Worm (Caenorhabditis elegans) whole organism, L2 larva: ENCODE results near the gene F41D9.2.
"Not testable (repeated sequence)": the region's sequence is repeated elsewhere in the genome, so short reads cannot be mapped to it uniquely, and the experiment has no call there.

Experiments
- F13H6.1 ChIP-seq: sonication (generic microtip); optimal IDR thresholded peaks from 2 replicates; lab custom pipeline; 2016; ENCODE audit warnings: missing genetic modification characterization, missing compliant biosample characterization
- R02D3.7 ChIP-seq: fragments of 150-350 bp; optimal IDR thresholded peaks from 2 replicates; lab custom pipeline; 2014; ENCODE audit warnings: missing biosample characterization, missing genetic modification characterization
- Y55F3AM.14 ChIP-seq: fragments of 200-800 bp; sonication (Bioruptor generic); optimal IDR thresholded peaks from 2 replicates; lab custom pipeline; 2018; ENCODE audit warnings: mild to moderate bottlenecking, missing genetic modification characterization, missing compliant biosample characterization
- ZK546.5 ChIP-seq: sonication (generic microtip); optimal IDR thresholded peaks from 2 replicates; lab custom pipeline; 2017; ENCODE audit warnings: missing biosample characterization, missing genetic modification characterization
- alr-1 ChIP-seq: fragments of 150-350 bp; optimal IDR thresholded peaks from 2 replicates; lab custom pipeline; 2014; ENCODE audit warnings: missing biosample characterization, missing genetic modification characterization
- aly-2 ChIP-seq: fragments of 150-350 bp; optimal IDR thresholded peaks from 2 replicates; lab custom pipeline; 2014; ENCODE audit warnings: missing biosample characterization, missing genetic modification characterization
- blmp-1 ChIP-seq: sonication (generic microtip); optimal IDR thresholded peaks from 2 replicates; lab custom pipeline; 2017; ENCODE audit warnings: missing genetic modification characterization, mild to moderate bottlenecking, missing compliant biosample characterization, antibody characterized with exemption, moderate library complexity; ENCODE audit not compliant: insufficient read depth
- crh-2 ChIP-seq: sonication (generic microtip); optimal IDR thresholded peaks from 2 replicates; lab custom pipeline; 2017; ENCODE audit warnings: missing biosample characterization, missing genetic modification characterization
- dmd-4 ChIP-seq: sonication (generic microtip); optimal IDR thresholded peaks from 2 replicates; lab custom pipeline; 2017; ENCODE audit warnings: missing biosample characterization, missing genetic modification characterization
- egl-27 ChIP-seq: sonication (generic microtip); optimal IDR thresholded peaks from 3 replicates; lab custom pipeline; 2017; ENCODE audit warnings: missing biosample characterization, missing genetic modification reagents, missing genetic modification characterization
- elt-3 ChIP-seq: sonication (generic microtip); optimal IDR thresholded peaks from 2 replicates; lab custom pipeline; 2017; ENCODE audit warnings: missing biosample characterization, missing genetic modification characterization
- fos-1 ChIP-seq: fragments of 150-350 bp; optimal IDR thresholded peaks from 2 replicates; lab custom pipeline; 2014; ENCODE audit warnings: missing biosample characterization, missing genetic modification characterization
- lin-13 ChIP-seq: fragments of 150-350 bp; optimal IDR thresholded peaks from 2 replicates; lab custom pipeline; 2014; ENCODE audit warnings: missing biosample characterization, missing genetic modification reagents, missing genetic modification characterization
- lsy-2 ChIP-seq, 2 experiments: fragments of 150-350 bp in 1 of 2; sonication (generic microtip) in 1 of 2; optimal IDR thresholded peaks; 2 replicates each; lab custom pipeline; 2014 to 2017; ENCODE audit warnings: missing biosample characterization in 2 of 2, missing genetic modification characterization in 2 of 2
- nhr-10 ChIP-seq: sonication (generic microtip); optimal IDR thresholded peaks from 2 replicates; lab custom pipeline; 2017; ENCODE audit warnings: missing biosample characterization, missing genetic modification characterization
- nhr-12 ChIP-seq: fragments of 150-350 bp; optimal IDR thresholded peaks from 2 replicates; lab custom pipeline; 2014; ENCODE audit warnings: missing biosample characterization, missing genetic modification characterization
- nhr-129 ChIP-seq: fragments of 150-350 bp; optimal IDR thresholded peaks from 2 replicates; lab custom pipeline; 2014; ENCODE audit warnings: missing biosample characterization, missing genetic modification characterization
- nhr-21 ChIP-seq: fragments of 150-350 bp; optimal IDR thresholded peaks from 2 replicates; lab custom pipeline; 2014; ENCODE audit warnings: missing biosample characterization, missing genetic modification characterization
- nhr-23 ChIP-seq: fragments of 150-350 bp; optimal IDR thresholded peaks from 2 replicates; lab custom pipeline; 2014; ENCODE audit warnings: missing biosample characterization, missing genetic modification reagents, missing genetic modification characterization
- nhr-25 ChIP-seq: fragments of 150-350 bp; sonication (generic microtip); optimal IDR thresholded peaks from 3 replicates; lab custom pipeline; 2014; ENCODE audit warnings: missing biosample characterization, missing genetic modification characterization
- nhr-6 ChIP-seq: fragments of 150-350 bp; optimal IDR thresholded peaks from 2 replicates; lab custom pipeline; 2014; ENCODE audit warnings: missing biosample characterization, missing genetic modification characterization
- nhr-77 ChIP-seq: fragments of 150-350 bp; optimal IDR thresholded peaks from 2 replicates; lab custom pipeline; 2014; ENCODE audit warnings: missing biosample characterization, missing genetic modification characterization
- sem-4 ChIP-seq: fragments of 150-350 bp; optimal IDR thresholded peaks from 2 replicates; lab custom pipeline; 2014; ENCODE audit warnings: missing biosample characterization, missing genetic modification reagents, missing genetic modification characterization
- skn-1 ChIP-seq: sonication (generic microtip); optimal IDR thresholded peaks from 2 replicates; lab custom pipeline; 2017; ENCODE audit warnings: missing biosample characterization, missing genetic modification characterization
- sma-3 ChIP-seq: sonication (generic microtip); optimal IDR thresholded peaks from 2 replicates; lab custom pipeline; 2016; ENCODE audit warnings: missing genetic modification reagents, missing genetic modification characterization, missing compliant biosample characterization
- sma-9 ChIP-seq, 2 experiments: fragments of 150-350 bp in 1 of 2; sonication (generic microtip) in 1 of 2; optimal IDR thresholded peaks; 2 replicates each; lab custom pipeline; 2014 to 2016; ENCODE audit warnings: missing genetic modification characterization in 2 of 2, mild to moderate bottlenecking in 1 of 2, missing biosample characterization in 1 of 2, missing compliant biosample characterization in 1 of 2, missing genetic modification reagents in 1 of 2, moderate library complexity in 1 of 2
- unc-39 ChIP-seq: fragments of 150-350 bp; optimal IDR thresholded peaks from 2 replicates; lab custom pipeline; 2014; ENCODE audit warnings: missing biosample characterization, missing genetic modification characterization
- unc-55 ChIP-seq: fragments of 150-350 bp; sonication (generic microtip); optimal IDR thresholded peaks from 3 replicates; lab custom pipeline; 2014; ENCODE audit warnings: missing biosample characterization, missing genetic modification reagents, missing genetic modification characterization
- unc-62 ChIP-seq: fragments of 150-350 bp; optimal IDR thresholded peaks from 2 replicates; lab custom pipeline; 2014; ENCODE audit warnings: missing biosample characterization, missing genetic modification reagents, missing genetic modification characterization
- zag-1 ChIP-seq: fragments of 150-350 bp; optimal IDR thresholded peaks from 2 replicates; lab custom pipeline; 2014; ENCODE audit warnings: missing biosample characterization, missing genetic modification characterization
- ztf-1 ChIP-seq: fragments of 200-800 bp; sonication (Bioruptor generic); conservative IDR thresholded peaks from 2 replicates; pipeline ENCODE4 v1.3.6; 2022; ENCODE audit warnings: missing genetic modification characterization, missing compliant biosample characterization
- ztf-4 ChIP-seq: fragments of 150-350 bp; optimal IDR thresholded peaks from 2 replicates; lab custom pipeline; 2014; ENCODE audit warnings: missing biosample characterization, missing genetic modification characterization

Gene F41D9.2

DNA sequence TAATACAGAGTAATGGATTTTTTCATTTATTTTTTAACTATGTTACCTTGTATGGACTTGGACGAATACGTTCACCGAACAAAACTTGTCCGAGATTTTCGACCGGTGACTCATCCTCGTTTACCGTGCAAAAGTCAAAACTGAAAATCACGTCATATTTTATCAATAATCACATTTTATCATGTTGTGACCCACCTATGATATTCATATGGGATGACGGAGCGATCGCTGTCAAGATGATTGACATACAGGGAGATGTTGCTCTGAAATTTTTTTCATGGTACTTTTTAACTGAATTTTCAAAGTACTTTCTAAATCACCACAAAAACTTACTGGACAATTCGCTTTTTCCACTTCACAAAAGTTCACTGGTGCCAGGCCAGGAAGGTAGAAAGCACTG lies 36.8 kb upstream of the F41D9.2 start:
- TF ChIP-seq nhr-25 (no peak), sem-4 (no peak), fos-1 (tag; lab: Kevin White, UChicago) (no peak), alr-1 (no peak), blmp-1 (tag; lab: Kevin White, UChicago) (no peak), crh-2 (tag; lab: Kevin White, UChicago) (no peak), nhr-77 (tag; lab: Kevin White, UChicago) (no peak), skn-1 (tag; lab: Kevin White, UChicago) (no peak), elt-3 (tag; lab: Kevin White, UChicago) (no peak), dmd-4 (no peak), nhr-6 (tag; lab: Kevin White, UChicago) (no peak), ZK546.5 (tag; lab: Kevin White, UChicago) (no peak), sma-3 (no peak), lin-13 (GFP tag; lab: Kevin White, UChicago) (no peak), nhr-129 (tag; lab: Kevin White, UChicago) (no peak)

DNA sequence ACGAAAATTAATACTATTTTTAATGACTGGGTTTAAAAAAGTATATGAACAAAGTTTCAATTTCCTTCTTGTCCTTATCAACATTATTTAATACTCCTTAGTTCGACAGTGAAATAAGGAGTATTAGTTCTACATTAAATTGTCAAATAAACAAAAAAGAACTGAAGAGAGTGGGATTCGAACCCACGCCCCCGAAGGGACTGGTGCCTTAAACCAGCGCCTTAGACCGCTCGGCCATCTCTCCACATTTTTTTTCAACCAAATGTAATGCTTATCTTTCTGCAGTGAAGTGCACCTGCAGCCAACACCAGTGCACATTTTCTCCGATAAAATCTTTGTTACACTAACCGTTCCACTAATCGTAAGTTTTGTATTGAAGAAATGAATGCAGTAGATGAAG lies 34.5 kb upstream of the F41D9.2 start:
- TF ChIP-seq egl-27 (tag; lab: Kevin White, UChicago) (no peak), F13H6.1 (tag; lab: Kevin White, UChicago) (no peak), sma-9 (GFP tag; optimal IDR thresholded peaks at IDR 0.05; lab: Kevin White, UChicago) (peak; percentile 18), sma-9 (tag; optimal IDR thresholded peaks at IDR 0.05; lab: Kevin White, UChicago) (no peak), R02D3.7 (tag; lab: Kevin White, UChicago) (no peak)

DNA sequence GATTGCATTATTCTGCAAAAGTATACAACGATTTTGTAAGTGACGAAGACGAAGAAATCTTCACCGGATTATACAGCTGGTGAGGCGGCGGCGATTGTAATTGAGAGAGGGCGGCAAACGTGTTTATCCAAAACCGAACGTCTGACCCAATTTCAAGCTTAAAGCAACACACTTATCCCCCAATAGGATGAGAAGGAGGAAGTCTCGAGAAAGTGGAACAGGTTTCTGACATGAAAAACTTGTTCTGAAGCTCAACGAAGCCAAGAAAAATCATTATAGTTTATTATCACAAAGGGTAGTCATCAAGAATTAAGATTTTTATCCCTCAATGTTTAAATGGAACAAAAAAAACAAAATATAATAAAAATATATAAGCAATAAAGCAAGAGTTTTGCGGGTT lies 33.6 kb upstream of the F41D9.2 start, which contains the start of gene spp-13:
spp-13 (minus strand) TSS at position 143 of the 400 bp plus-strand sequence.
- peak; percentile 28 for TF ChIP-seq nhr-21 (tag; lab: Kevin White, UChicago)
- TF ChIP-seq sem-4 = peak; percentile 54
- TF ChIP-seq lsy-2 (tag; optimal IDR thresholded peaks at IDR 0.05; lab: Kevin White, UChicago) = no peak

DNA sequence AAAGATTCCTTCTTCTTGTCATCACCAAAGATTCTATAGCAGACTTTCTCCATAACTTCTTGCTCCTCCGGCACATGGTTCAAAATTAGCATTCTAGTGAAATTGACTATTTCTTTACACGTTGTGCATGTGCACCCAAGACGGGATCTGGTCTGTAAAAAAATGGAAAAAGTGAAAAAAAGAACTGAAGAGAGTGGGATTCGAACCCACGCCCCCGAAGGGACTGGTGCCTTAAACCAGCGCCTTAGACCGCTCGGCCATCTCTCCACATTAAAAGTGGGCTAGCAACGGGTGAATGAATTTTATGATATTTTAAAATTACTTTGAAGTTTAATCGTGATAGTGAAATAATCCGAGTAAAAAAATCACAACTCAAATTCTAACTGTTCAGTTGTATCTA lies 33.0 kb upstream of the F41D9.2 start:
- TF ChIP-seq nhr-12 (tag; lab: Kevin White, UChicago) (no peak), fos-1 (tag; lab: Kevin White, UChicago) (peak; percentile 19), crh-2 (tag; lab: Kevin White, UChicago) (no peak), ztf-4 (tag; lab: Kevin White, UChicago) (no peak), Y55F3AM.14 (GFP tag; lab: Kevin White, UChicago) (no peak), alr-1 (no peak)

DNA sequence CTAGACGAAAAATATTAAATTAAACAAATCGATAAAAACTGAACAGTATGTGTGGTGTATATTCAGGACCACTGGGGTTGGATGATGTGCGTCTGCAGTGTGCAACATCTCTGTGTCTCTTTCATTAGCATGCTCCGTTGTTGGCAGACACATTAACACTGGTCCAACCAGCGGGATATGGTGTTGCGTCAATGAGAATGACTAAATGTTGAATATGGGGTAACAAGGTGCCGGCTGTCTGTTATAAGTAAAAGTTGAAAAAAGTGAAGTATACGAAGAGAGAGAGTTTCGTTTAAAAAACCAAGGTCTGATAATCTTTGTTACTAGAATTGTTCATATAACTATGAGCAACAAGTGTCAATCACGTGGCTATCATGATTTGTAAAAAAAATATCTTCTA lies 32.1 kb upstream of the F41D9.2 start, which contains the start of gene ced-8:
ced-8 (minus strand) TSS at position 101 of the 400 bp plus-strand sequence.
- TF ChIP-seq nhr-10 = no peak
- no peak for TF ChIP-seq aly-2
- TF ChIP-seq ZK546.5 (tag; lab: Kevin White, UChicago) = no peak
- TF ChIP-seq elt-3 (tag; lab: Kevin White, UChicago) = no peak
- no peak for TF ChIP-seq unc-39 (tag; lab: Kevin White, UChicago)
- no peak for TF ChIP-seq unc-62 (GFP tag; lab: Kevin White, UChicago)
- no peak for TF ChIP-seq dmd-4
- no peak for TF ChIP-seq lin-13 (GFP tag; lab: Kevin White, UChicago)
- no peak for TF ChIP-seq Y55F3AM.14 (GFP tag; lab: Kevin White, UChicago)
- no peak for TF ChIP-seq fos-1 (tag; lab: Kevin White, UChicago)
- TF ChIP-seq zag-1 = no peak

DNA sequence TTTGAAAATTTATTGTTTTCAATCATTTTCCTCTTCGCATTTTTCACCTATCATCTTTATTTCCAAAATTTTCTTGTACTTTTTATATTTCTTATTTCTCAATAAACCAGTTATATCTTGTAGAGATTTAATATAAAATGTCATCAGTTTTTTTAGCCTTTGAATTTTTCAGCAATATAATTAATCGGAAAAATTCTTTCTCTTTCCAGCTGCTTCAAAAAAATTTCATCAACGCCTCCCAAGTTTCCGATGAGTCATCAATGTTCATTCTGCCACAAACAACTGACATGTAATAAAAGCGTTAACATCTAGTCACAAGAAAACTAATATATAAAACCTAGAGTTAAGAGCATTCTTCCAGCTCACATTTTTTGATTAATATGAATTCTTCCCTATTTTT lies 28.4 kb upstream of the F41D9.2 start, which contains the start of gene F08F1.4:
F08F1.4 (plus strand) TSS at position 301 of the 400 bp plus-strand sequence.
- no peak for TF ChIP-seq unc-55 (GFP tag; lab: Kevin White, UChicago)

DNA sequence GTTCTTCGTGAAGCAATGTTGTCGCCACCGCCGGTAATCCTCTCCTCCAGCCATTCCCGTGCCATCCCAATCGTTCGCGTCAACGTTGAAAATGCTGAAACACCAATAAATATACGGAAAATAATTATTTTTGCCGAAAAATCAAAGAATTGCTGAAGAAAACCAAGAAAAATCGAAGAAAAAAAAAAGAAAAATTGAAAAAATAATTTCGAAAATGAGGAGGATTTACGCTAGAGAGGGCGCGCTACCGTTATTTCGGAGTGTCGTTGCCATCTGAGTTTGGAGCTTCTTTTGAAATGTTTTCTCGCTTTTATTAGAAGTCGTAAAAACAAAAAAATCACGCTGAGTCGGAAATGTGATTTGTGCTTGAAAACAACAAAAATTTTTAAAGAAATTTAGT lies 26.0 kb upstream of the F41D9.2 start, which contains the start of gene F08F1.9:
F08F1.9 (minus strand) TSS at position 101 of the 400 bp plus-strand sequence.
- not testable (repeated sequence) for TF ChIP-seq zag-1; nhr-23; ztf-1 (GFP tag; lab: Robert Waterston, UW)
